Fruit fly (Drosophila melanogaster): Measurements from ENCODE around the gene mor.

Gene mor

dm6 chr3R:15934952-15935351, 37.8 kb downstream of the mor start, which contains the start of gene Sap47 (continued):
- TF ChIP-seq CG14667 (GFP tag; IDR thresholded peaks at IDR 0.05) (no peak), scrt (GFP tag; optimal IDR thresholded peaks at IDR 0.05) (peak; percentile 10), CG10209 (GFP tag; optimal IDR thresholded peaks at IDR 0.05) (no peak), CG16779 (GFP tag; IDR thresholded peaks at IDR 0.05) (no peak; the same call in 1 of the 2 replicates), CG14441 (GFP tag; IDR thresholded peaks at IDR 0.05) (no peak), Pdp1 (GFP tag; optimal IDR thresholded peaks at IDR 0.05) (peak in 1 of 2 experiments; percentile 73), E2f2 (GFP tag; IDR thresholded peaks at IDR 0.05) (peak; percentile 71), CG3847 (GFP tag; IDR thresholded peaks at IDR 0.05) (peak; percentile 22; the same call in 1 of the 2 replicates), HmgD (GFP tag; optimal IDR thresholded peaks at IDR 0.05) (peak; percentile 13), CG10565 (GFP tag; optimal IDR thresholded peaks at IDR 0.05) (no peak), HLH4C (GFP tag; IDR thresholded peaks at IDR 0.05; ENCODE audit: partially characterized antibody) (peak; percentile 67; the same call in 2 of the 3 replicates), BEAF-32 (GFP tag; optimal IDR thresholded peaks at IDR 0.05) (peak; percentile 83), Elba2 (GFP tag; optimal IDR thresholded peaks at IDR 0.05) (peak; percentile 67), Med (GFP tag) (peak; percentile 87), MBD-R2 (GFP tag; IDR thresholded peaks at IDR 0.05) (peak; percentile 99), MTF-1 (GFP tag; optimal IDR thresholded peaks at IDR 0.05; ENCODE audit: borderline replicate concordance) (no peak), CG6654 (GFP tag; optimal IDR thresholded peaks at IDR 0.05) (no peak), CG11696 (GFP tag; IDR thresholded peaks at IDR 0.05) (no peak), Fer1 (GFP tag; optimal IDR thresholded peaks at IDR 0.05) (no peak), CG10543 (GFP tag; optimal IDR thresholded peaks at IDR 0.05) (peak; percentile 7), unc-4 (GFP tag; IDR thresholded peaks at IDR 0.05; ENCODE audit: partially characterized antibody) (peak; percentile 84), vvl (GFP tag; IDR thresholded peaks at IDR 0.05) (peak; percentile 40; the same call in 1 of the 2 replicates), CG11695 (GFP tag; IDR thresholded peaks at IDR 0.05) (peak; percentile 32; the same call in 1 of the 3 replicates), CG7357 (GFP tag; IDR thresholded peaks at IDR 0.05) (no peak), pzg (GFP tag; optimal IDR thresholded peaks at IDR 0.05) (peak; percentile 80), Hr51 (GFP tag; optimal IDR thresholded peaks at IDR 0.05) (peak in 1 of 2 experiments; percentile 0), shn (GFP tag; optimal IDR thresholded peaks at IDR 0.05) (no peak), oc (tag; optimal IDR thresholded peaks at IDR 0.05) (no peak), eyg (GFP tag; optimal IDR thresholded peaks at IDR 0.05) (no peak), onecut (GFP tag; IDR thresholded peaks at IDR 0.05) (peak; percentile 80), dpn (GFP tag; optimal IDR thresholded peaks at IDR 0.05) (peak in 1 of 2 experiments; percentile 1), lilli (GFP tag; optimal IDR thresholded peaks at IDR 0.05) (no peak), caup (GFP tag; optimal IDR thresholded peaks at IDR 0.05; ENCODE audit: severe bottlenecking) (no peak), CG15269 (tag; optimal IDR thresholded peaks at IDR 0.05) (no peak), pros (GFP tag; optimal IDR thresholded peaks at IDR 0.05) (no peak), Camta (GFP tag; optimal IDR thresholded peaks at IDR 0.05) (no peak), CG11560 (tag; IDR thresholded peaks at IDR 0.05) (no peak), CG14860 (GFP tag; IDR thresholded peaks at IDR 0.05; ENCODE audit: partially characterized antibody) (peak; percentile 74), ci (GFP tag; IDR thresholded peaks at IDR 0.05) (no peak; the same call in 2 of the 3 replicates), mam (GFP tag; optimal IDR thresholded peaks at IDR 0.05) (no peak), peb (GFP tag; IDR thresholded peaks at IDR 0.05) (no peak), zen (tag; optimal IDR thresholded peaks at IDR 0.05) (peak; percentile 12), sqz (GFP tag; optimal IDR thresholded peaks at IDR 0.05) (no peak), zf30C (GFP tag; optimal IDR thresholded peaks at IDR 0.05) (no peak), al (GFP tag; IDR thresholded peaks at IDR 0.05) (no peak), inv (GFP tag; IDR thresholded peaks at IDR 0.05; ENCODE audit: partially characterized antibody) (peak; percentile 65), ac (GFP tag; optimal IDR thresholded peaks at IDR 0.05) (no peak), YL-1 (GFP tag; optimal IDR thresholded peaks at IDR 0.05) (peak; percentile 59), CG15514 (GFP tag; optimal IDR thresholded peaks at IDR 0.05) (peak; percentile 48), Atf6 (GFP tag; IDR thresholded peaks at IDR 0.05) (0 out of 2 replicates have a peak, but pooled peaks have one; percentile 9)

Measured in whole organism, embryonic.